Worm (Caenorhabditis elegans): ENCODE data around the gene odr-2.
"Not testable (repeated sequence)": the region's sequence is repeated elsewhere in the genome, so short reads cannot be mapped to it uniquely, and the experiment has no call there.

DNA sequence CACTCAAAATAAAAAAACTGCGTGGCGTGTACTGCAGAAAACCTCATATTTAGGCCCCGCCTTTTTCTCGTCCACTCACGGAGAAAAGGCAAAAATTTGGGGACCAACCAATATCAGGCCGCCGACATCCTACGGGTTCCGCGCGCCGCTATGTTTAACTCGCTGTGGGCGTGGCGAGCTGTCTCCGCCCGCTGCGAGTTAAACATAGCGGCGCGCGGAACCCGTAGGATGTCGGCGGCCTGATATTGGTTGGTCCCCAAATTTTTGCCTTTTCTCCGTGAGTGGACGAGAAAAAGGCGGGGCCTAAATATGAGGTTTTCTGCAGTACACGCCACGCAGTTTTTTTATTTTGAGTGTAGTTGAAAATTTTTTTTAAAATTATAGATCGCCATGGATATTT lies 40.6 kb upstream of the odr-2 start, which contains the start of gene tmem-258:
- TF ChIP-seq ztf-4 (tag; optimal IDR thresholded peaks at IDR 0.05); egl-27 (tag; optimal IDR thresholded peaks at IDR 0.05); C04F5.9 (tag; optimal IDR thresholded peaks at IDR 0.05); snu-23 (GFP tag; optimal IDR thresholded peaks at IDR 0.05); blmp-1 (tag; optimal IDR thresholded peaks at IDR 0.05); nhr-77 (tag; optimal IDR thresholded peaks at IDR 0.05); ces-1 (GFP tag; optimal IDR thresholded peaks at IDR 0.05): not testable (repeated sequence)
